Fruit fly (Drosophila melanogaster) whole organism, prepupa: ENCODE measurements around the gene bdl.
A peak's percentile ranks its signal among the peaks of the same experiment; 100 is the strongest.

ENCODE experiments used
- Blimp-1 ChIP-seq: fragments of 200-800 bp; sonication (Bioruptor generic); optimal IDR thresholded peaks from 3 replicates; lab custom pipeline; 2017; ENCODE audit warnings: missing biosample characterization, missing genetic modification characterization, mild to moderate bottlenecking, moderate library complexity, missing genetic modification reagents
- CG10631 ChIP-seq: fragments of 200-800 bp; sonication (Bioruptor generic); optimal IDR thresholded peaks from 2 replicates; lab custom pipeline; 2016; ENCODE audit warnings: missing biosample characterization, missing genetic modification characterization
- CG11294 ChIP-seq: fragments of 200-800 bp; sonication (Bioruptor generic); IDR thresholded peaks from 2 replicates; pipeline ENCODE4 v1.3.6; 2022; ENCODE audit warnings: missing biosample characterization, missing genetic modification characterization
- CG11762 ChIP-seq: fragments of 200-800 bp; sonication (Bioruptor generic); optimal IDR thresholded peaks from 3 replicates; lab custom pipeline; 2016; ENCODE audit warnings: missing biosample characterization, missing genetic modification characterization; ENCODE audit not compliant: insufficient read depth
- CG11902 ChIP-seq: fragments of 200-800 bp; sonication (Bioruptor generic); optimal IDR thresholded peaks from 3 replicates; lab custom pipeline; 2016; ENCODE audit warnings: missing biosample characterization, missing genetic modification characterization
- CG15336 ChIP-seq: fragments of 200-800 bp; sonication (Bioruptor generic); IDR thresholded peaks from 2 replicates; pipeline ENCODE4 v1.3.6; 2022; ENCODE audit warnings: missing biosample characterization, missing genetic modification characterization
- CG1621 ChIP-seq: fragments of 200-800 bp; sonication (Bioruptor generic); optimal IDR thresholded peaks from 3 replicates; lab custom pipeline; 2018; ENCODE audit warnings: missing biosample characterization, mild to moderate bottlenecking, missing genetic modification characterization
- CG16779 ChIP-seq: fragments of 200-800 bp; sonication (Bioruptor generic); optimal IDR thresholded peaks from 3 replicates; lab custom pipeline; 2017; ENCODE audit warnings: missing biosample characterization, mild to moderate bottlenecking, missing genetic modification characterization
- CG3032 ChIP-seq: fragments of 200-800 bp; optimal IDR thresholded peaks from 2 replicates; lab custom pipeline; 2019; ENCODE audit warnings: missing biosample characterization, mild to moderate bottlenecking, missing genetic modification characterization, moderate library complexity
- CG31627 ChIP-seq: fragments of 200-800 bp; sonication (Bioruptor generic); optimal IDR thresholded peaks from 3 replicates; lab custom pipeline; 2016; ENCODE audit warnings: missing biosample characterization, missing genetic modification characterization
- CG32006 ChIP-seq: fragments of 200-800 bp; sonication (Bioruptor generic); optimal IDR thresholded peaks from 3 replicates; lab custom pipeline; 2017; ENCODE audit warnings: missing biosample characterization, mild to moderate bottlenecking, missing genetic modification characterization
- CG34406 ChIP-seq: fragments of 200-800 bp; sonication (Bioruptor generic); optimal IDR thresholded peaks from 3 replicates; lab custom pipeline; 2016; ENCODE audit warnings: missing biosample characterization, missing genetic modification characterization
- CG3919 ChIP-seq: fragments of 200-800 bp; sonication (Bioruptor generic); optimal IDR thresholded peaks from 3 replicates; lab custom pipeline; 2016; ENCODE audit warnings: missing biosample characterization, missing genetic modification characterization
- CG4318 ChIP-seq: fragments of 200-800 bp; sonication (Bioruptor generic); optimal IDR thresholded peaks from 3 replicates; lab custom pipeline; 2017; ENCODE audit warnings: missing biosample characterization, mild to moderate bottlenecking, missing genetic modification characterization
- CG6163 ChIP-seq: fragments of 200-800 bp; sonication (Bioruptor generic); IDR thresholded peaks from 3 replicates; pipeline ENCODE4 v1.3.6; 2022; ENCODE audit warnings: missing biosample characterization, missing genetic modification characterization
- CG6276 ChIP-seq: fragments of 200-800 bp; sonication (Bioruptor generic); optimal IDR thresholded peaks from 2 replicates; lab custom pipeline; 2017; ENCODE audit warnings: missing biosample characterization, mild to moderate bottlenecking, missing genetic modification characterization
- CG6792 ChIP-seq: fragments of 200-800 bp; sonication (Bioruptor generic); optimal IDR thresholded peaks from 3 replicates; lab custom pipeline; 2016; ENCODE audit warnings: missing biosample characterization, missing genetic modification characterization
- CG7368 ChIP-seq: fragments of 200-800 bp; sonication (Bioruptor generic); optimal IDR thresholded peaks from 3 replicates; lab custom pipeline; 2016; ENCODE audit warnings: missing biosample characterization, missing genetic modification characterization
- CG8119 ChIP-seq: fragments of 200-800 bp; sonication (Bioruptor generic); IDR thresholded peaks from 3 replicates; pipeline ENCODE4 v1.3.6; 2022; ENCODE audit warnings: missing biosample characterization, missing genetic modification characterization
- CG8319 ChIP-seq: fragments of 200-800 bp; sonication (Bioruptor generic); optimal IDR thresholded peaks from 3 replicates; lab custom pipeline; 2016; ENCODE audit warnings: missing biosample characterization, missing genetic modification characterization
- CG8632 ChIP-seq: fragments of 200-800 bp; sonication (Bioruptor generic); optimal IDR thresholded peaks from 3 replicates; lab custom pipeline; 2016; ENCODE audit warnings: missing biosample characterization, missing genetic modification characterization
- CG9139 ChIP-seq: fragments of 200-800 bp; sonication (Bioruptor generic); optimal IDR thresholded peaks from 3 replicates; lab custom pipeline; 2017; ENCODE audit warnings: missing biosample characterization, mild to moderate bottlenecking, missing genetic modification characterization
- Eip75B ChIP-seq: fragments of 200-800 bp; sonication (Bioruptor generic); optimal IDR thresholded peaks from 3 replicates; lab custom pipeline; 2016; ENCODE audit warnings: missing biosample characterization, missing genetic modification characterization
- Eip78C ChIP-seq: fragments of 200-800 bp; sonication (Bioruptor generic); peaks from one replicate; lab custom pipeline; 2016; ENCODE audit warnings: missing biosample characterization, missing genetic modification characterization
- Eip93F ChIP-seq: fragments of 200-800 bp; sonication (Bioruptor generic); optimal IDR thresholded peaks from 2 replicates; lab custom pipeline; 2016; ENCODE audit warnings: missing biosample characterization, mild to moderate bottlenecking, missing genetic modification characterization
- Ets96B ChIP-seq: fragments of 200-800 bp; optimal IDR thresholded peaks from 2 replicates; lab custom pipeline; 2019; ENCODE audit warnings: missing biosample characterization, mild to moderate bottlenecking, missing genetic modification characterization, moderate library complexity
- Gug ChIP-seq: fragments of 200-800 bp; sonication (Bioruptor generic); IDR thresholded peaks from 2 replicates; pipeline ENCODE4 v1.3.6; 2022; ENCODE audit warnings: missing biosample characterization, missing genetic modification characterization
- Hr38 ChIP-seq: sonication (Bioruptor generic); optimal IDR thresholded peaks from 2 replicates; lab custom pipeline; 2016; ENCODE audit warnings: missing biosample characterization, missing genetic modification characterization
- Hr39 ChIP-seq: fragments of 200-800 bp; sonication (Bioruptor generic); optimal IDR thresholded peaks from 2 replicates; lab custom pipeline; 2016; ENCODE audit warnings: missing biosample characterization, missing genetic modification characterization
- Hr4 ChIP-seq: fragments of 200-800 bp; sonication (Bioruptor generic); optimal IDR thresholded peaks from 3 replicates; lab custom pipeline; 2016; ENCODE audit warnings: missing biosample characterization, missing genetic modification characterization
- Lpt ChIP-seq: fragments of 200-800 bp; sonication (Bioruptor generic); optimal IDR thresholded peaks from 3 replicates; lab custom pipeline; 2016; ENCODE audit warnings: missing biosample characterization, missing genetic modification characterization
- OdsH ChIP-seq: fragments of 200-800 bp; sonication (Bioruptor generic); optimal IDR thresholded peaks from 3 replicates; lab custom pipeline; 2016; ENCODE audit warnings: missing biosample characterization, missing genetic modification characterization
- Sox102F ChIP-seq: fragments of 200-800 bp; sonication (Bioruptor generic); optimal IDR thresholded peaks from 2 replicates; lab custom pipeline; 2016; ENCODE audit warnings: missing biosample characterization, mild to moderate bottlenecking, missing genetic modification characterization
- Sox14 ChIP-seq: fragments of 200-800 bp; sonication (Bioruptor generic); optimal IDR thresholded peaks from 3 replicates; lab custom pipeline; 2016; ENCODE audit warnings: missing biosample characterization, missing genetic modification characterization
- Sox15 ChIP-seq: fragments of 200-800 bp; sonication (Bioruptor generic); optimal IDR thresholded peaks from 3 replicates; lab custom pipeline; 2016; ENCODE audit warnings: missing biosample characterization, missing genetic modification characterization
- achi ChIP-seq: fragments of 200-800 bp; sonication (Bioruptor generic); optimal IDR thresholded peaks from 3 replicates; lab custom pipeline; 2016; ENCODE audit warnings: missing biosample characterization, missing genetic modification characterization
- acj6 ChIP-seq: fragments of 200-800 bp; sonication (Bioruptor generic); optimal IDR thresholded peaks from 3 replicates; lab custom pipeline; 2016; ENCODE audit warnings: missing biosample characterization, missing genetic modification characterization
- cyc ChIP-seq: fragments of 200-800 bp; sonication (Bioruptor generic); optimal IDR thresholded peaks from 3 replicates; lab custom pipeline; 2016; ENCODE audit warnings: missing biosample characterization, missing genetic modification characterization
- dac ChIP-seq: fragments of 200-800 bp; sonication (Bioruptor generic); optimal IDR thresholded peaks from 2 replicates; lab custom pipeline; 2017; ENCODE audit warnings: missing biosample characterization, mild to moderate bottlenecking, missing genetic modification characterization
- dsx ChIP-seq: fragments of 200-800 bp; optimal IDR thresholded peaks from 3 replicates; lab custom pipeline; 2019; ENCODE audit warnings: missing biosample characterization, mild to moderate bottlenecking, missing genetic modification characterization, moderate library complexity; ENCODE audit not compliant: poor library complexity, severe bottlenecking
- eg ChIP-seq: fragments of 200-800 bp; sonication (Bioruptor generic); IDR thresholded peaks from 3 replicates; pipeline ENCODE4 v1.3.6; 2022; ENCODE audit warnings: missing biosample characterization, missing genetic modification characterization
- fd59A ChIP-seq: fragments of 200-800 bp; sonication (Bioruptor generic); optimal IDR thresholded peaks from 2 replicates; lab custom pipeline; 2017; ENCODE audit warnings: missing biosample characterization, mild to moderate bottlenecking, missing genetic modification characterization, missing genetic modification reagents
- fd85E ChIP-seq: fragments of 200-800 bp; sonication (Bioruptor generic); optimal IDR thresholded peaks from 3 replicates; lab custom pipeline; 2016; ENCODE audit warnings: missing biosample characterization, missing genetic modification characterization
- lz ChIP-seq: fragments of 200-800 bp; sonication (Bioruptor generic); optimal IDR thresholded peaks from 3 replicates; lab custom pipeline; 2016; ENCODE audit warnings: missing biosample characterization, missing genetic modification characterization
- net ChIP-seq: fragments of 200-800 bp; sonication (Bioruptor generic); optimal IDR thresholded peaks from 3 replicates; lab custom pipeline; 2016; ENCODE audit warnings: missing biosample characterization, missing genetic modification characterization
- pdm3 ChIP-seq: fragments of 200-800 bp; sonication (Bioruptor generic); optimal IDR thresholded peaks from 3 replicates; lab custom pipeline; 2016; ENCODE audit warnings: missing biosample characterization, missing genetic modification characterization
- spab ChIP-seq: fragments of 200-800 bp; sonication (Bioruptor generic); optimal IDR thresholded peaks from 2 replicates; lab custom pipeline; 2017; ENCODE audit warnings: missing biosample characterization, mild to moderate bottlenecking, missing genetic modification characterization, missing genetic modification reagents
- ss ChIP-seq, 2 experiments: fragments of 200-800 bp; sonication (Bioruptor generic); optimal IDR thresholded peaks; 2 replicates in 1 of 2; 3 replicates in 1 of 2; lab custom pipeline; 2017 to 2018; ENCODE audit warnings: mild to moderate bottlenecking in 2 of 2, missing biosample characterization in 2 of 2, missing genetic modification characterization in 2 of 2, moderate library complexity in 1 of 2
- svp ChIP-seq: fragments of 200-800 bp; sonication (Bioruptor generic); peaks from one replicate; lab custom pipeline; 2016; ENCODE audit warnings: missing biosample characterization, missing genetic modification characterization
- topi ChIP-seq: fragments of 200-800 bp; sonication (Bioruptor generic); optimal IDR thresholded peaks from 3 replicates; lab custom pipeline; 2016; ENCODE audit warnings: missing biosample characterization, missing genetic modification characterization
- vri ChIP-seq: fragments of 200-800 bp; sonication (Bioruptor generic); optimal IDR thresholded peaks from 3 replicates; lab custom pipeline; 2016; ENCODE audit warnings: missing biosample characterization, mild to moderate bottlenecking, missing genetic modification characterization

The bdl gene

dm6 chr2L:4359156-4359555 is 34.8 kb downstream of the bdl start:
- no peak for TF ChIP-seq Sox15 (GFP tag; lab: Kevin White, UChicago)
- TF ChIP-seq achi (GFP tag; lab: Kevin White, UChicago) = peak; percentile 29
- TF ChIP-seq Eip75B (GFP tag; lab: Kevin White, UChicago) = peak; percentile 29
- TF ChIP-seq CG9139 (GFP tag; lab: Kevin White, UChicago) = no peak
- peak; percentile 51 for TF ChIP-seq CG6276 (GFP tag; lab: Kevin White, UChicago)
- TF ChIP-seq fd59A (GFP tag; lab: Kevin White, UChicago) = no peak
- peak; percentile 22 for TF ChIP-seq Sox14 (GFP tag; lab: Kevin White, UChicago)
- no peak for TF ChIP-seq Sox102F (GFP tag; lab: Kevin White, UChicago)
- TF ChIP-seq CG3032 (tag; lab: Kevin White, UChicago) = no peak
- TF ChIP-seq CG11902 (GFP tag; lab: Kevin White, UChicago) = no peak
- no peak for TF ChIP-seq Blimp-1 (GFP tag; lab: Kevin White, UChicago)
- TF ChIP-seq dac (GFP tag; lab: Kevin White, UChicago) = no peak
- no peak for TF ChIP-seq CG4318 (GFP tag; lab: Kevin White, UChicago)
- TF ChIP-seq vri (GFP tag; lab: Kevin White, UChicago) = no peak
- no peak for TF ChIP-seq spab (GFP tag; lab: Kevin White, UChicago)
- TF ChIP-seq Gug (GFP tag; lab: Robert Waterston, UW) = peak; percentile 64
- TF ChIP-seq eg (GFP tag; lab: Robert Waterston, UW) = peak; percentile 74
- no peak for TF ChIP-seq svp (GFP tag; lab: Kevin White, UChicago)
- TF ChIP-seq Hr38 (GFP tag; lab: Kevin White, UChicago) = no peak
- peak; percentile 18 for TF ChIP-seq CG3919
- no peak for TF ChIP-seq CG34406 (GFP tag; lab: Kevin White, UChicago)
- TF ChIP-seq CG6792 (GFP tag; lab: Kevin White, UChicago) = no peak
- no peak for TF ChIP-seq CG8319 (GFP tag; lab: Kevin White, UChicago)
- no peak for TF ChIP-seq Ets96B (tag; lab: Kevin White, UChicago)
- peak; percentile 18 for TF ChIP-seq Lpt (GFP tag; lab: Kevin White, UChicago)
- TF ChIP-seq ss (GFP tag; optimal IDR thresholded peaks at IDR 0.05; lab: Kevin White, UChicago) = no peak
- no peak for TF ChIP-seq CG10631
- TF ChIP-seq CG15336 (GFP tag; lab: Robert Waterston, UW) = peak; percentile 78
- TF ChIP-seq lz (GFP tag; lab: Kevin White, UChicago) = no peak
- TF ChIP-seq CG1621 (tag; lab: Kevin White, UChicago) = no peak
- TF ChIP-seq pdm3 = peak; percentile 13
- peak; percentile 65; the same call in 2 of the 3 replicates for TF ChIP-seq CG6163
- TF ChIP-seq dsx (GFP tag; lab: Kevin White, UChicago) = no peak
- no peak for TF ChIP-seq CG11762 (GFP tag; lab: Kevin White, UChicago)
- no peak for TF ChIP-seq topi (GFP tag; lab: Kevin White, UChicago)
- no peak for TF ChIP-seq OdsH (GFP tag; lab: Kevin White, UChicago)
- TF ChIP-seq Hr4 (GFP tag; lab: Kevin White, UChicago) = peak; percentile 32
- no peak for TF ChIP-seq fd85E (GFP tag; lab: Kevin White, UChicago)
- no peak for TF ChIP-seq CG7368
- peak; percentile 77 for TF ChIP-seq Eip78C (GFP tag; lab: Kevin White, UChicago)
- TF ChIP-seq Hr39 (GFP tag; lab: Kevin White, UChicago) = no peak
- peak; percentile 76 for TF ChIP-seq CG8119 (GFP tag; lab: Robert Waterston, UW)
- TF ChIP-seq acj6 = peak; percentile 2
- TF ChIP-seq CG32006 (GFP tag; lab: Kevin White, UChicago) = peak; percentile 58
- no peak for TF ChIP-seq Eip93F (GFP tag; lab: Kevin White, UChicago)
- TF ChIP-seq CG8632 (GFP tag; lab: Kevin White, UChicago) = no peak
- no peak for TF ChIP-seq CG31627
- peak; percentile 24 for TF ChIP-seq CG16779
- TF ChIP-seq cyc (GFP tag; lab: Kevin White, UChicago) = no peak
- no peak for TF ChIP-seq CG11294 (GFP tag; lab: Robert Waterston, UW)
- no peak for TF ChIP-seq net (GFP tag; lab: Kevin White, UChicago)
- TF ChIP-seq, all 60 proteins: peak for 17
